Fruit fly (Drosophila melanogaster) whole organism, embryonic: ENCODE data around the gene sick.
A peak's percentile ranks its signal among the peaks of the same experiment; 100 is the strongest.

Experiments
- Asciz ChIP-seq: fragments of 200-800 bp; sonication (Bioruptor generic); optimal IDR thresholded peaks from 2 replicates; lab custom pipeline; 2017; ENCODE audit warnings: missing biosample characterization, mild to moderate bottlenecking, missing genetic modification characterization, missing genetic modification reagents
- B-H1 ChIP-seq: fragments of 200-800 bp; sonication (Bioruptor generic); IDR thresholded peaks from 3 replicates; pipeline ENCODE4 v1.3.6; 2022; ENCODE audit warnings: missing biosample characterization, missing genetic modification characterization
- CG10462 ChIP-seq: fragments of 200-800 bp; sonication (Bioruptor generic); optimal IDR thresholded peaks from 2 replicates; lab custom pipeline; 2016; ENCODE audit warnings: missing biosample characterization, missing genetic modification characterization
- CG11093 ChIP-seq: fragments of 200-800 bp; sonication (Bioruptor generic); IDR thresholded peaks from 3 replicates; pipeline ENCODE4 v1.3.6; 2022; ENCODE audit warnings: missing biosample characterization, missing genetic modification characterization
- CG11560 ChIP-seq: fragments of 200-800 bp; sonication (Bioruptor generic); IDR thresholded peaks from 3 replicates; pipeline ENCODE4 v1.3.6; 2022; ENCODE audit warnings: missing biosample characterization, missing genetic modification characterization
- CG11695 ChIP-seq: fragments of 200-800 bp; sonication (Bioruptor generic); IDR thresholded peaks from 3 replicates; pipeline ENCODE4 v1.3.6; 2022; ENCODE audit warnings: missing biosample characterization, missing genetic modification characterization
- CG13287 ChIP-seq: fragments of 200-800 bp; sonication (Bioruptor generic); IDR thresholded peaks from 2 replicates; pipeline ENCODE4 v1.3.6; 2022; ENCODE audit warnings: missing biosample characterization, missing genetic modification characterization; ENCODE audit not compliant: partially characterized antibody
- CG13894 ChIP-seq: fragments of 200-800 bp; sonication (Bioruptor generic); optimal IDR thresholded peaks from 3 replicates; lab custom pipeline; 2018; ENCODE audit warnings: missing biosample characterization, mild to moderate bottlenecking, missing genetic modification characterization, moderate library complexity
- CG14667 ChIP-seq: fragments of 200-800 bp; sonication (Bioruptor generic); IDR thresholded peaks from 2 replicates; pipeline ENCODE4 v1.3.6; 2022; ENCODE audit warnings: missing biosample characterization, missing genetic modification characterization
- CG15073 ChIP-seq: fragments of 200-800 bp; sonication (Bioruptor generic); optimal IDR thresholded peaks from 2 replicates; lab custom pipeline; 2016; ENCODE audit warnings: missing biosample characterization, missing genetic modification characterization
- CG15269 ChIP-seq: fragments of 200-800 bp; sonication (Bioruptor generic); optimal IDR thresholded peaks from 2 replicates; lab custom pipeline; 2018; ENCODE audit warnings: missing biosample characterization, mild to moderate bottlenecking, missing genetic modification characterization, moderate library complexity
- CG17186 ChIP-seq: fragments of 200-800 bp; sonication (Bioruptor generic); optimal IDR thresholded peaks from 3 replicates; lab custom pipeline; 2017; ENCODE audit warnings: missing biosample characterization, missing genetic modification reagents, missing genetic modification characterization
- CG2678 ChIP-seq: fragments of 200-800 bp; sonication (Bioruptor generic); optimal IDR thresholded peaks from 3 replicates; lab custom pipeline; 2019; ENCODE audit warnings: missing biosample characterization, mild to moderate bottlenecking, missing genetic modification characterization, moderate library complexity
- CG31224 ChIP-seq: fragments of 200-800 bp; sonication (Bioruptor generic); IDR thresholded peaks from 2 replicates; pipeline ENCODE4 v1.3.6; 2022; ENCODE audit warnings: missing biosample characterization, missing genetic modification characterization
- CG31388 ChIP-seq: fragments of 200-800 bp; sonication (Bioruptor generic); optimal IDR thresholded peaks from 2 replicates; lab custom pipeline; 2016; ENCODE audit warnings: missing biosample characterization, missing genetic modification characterization
- CG31441 ChIP-seq: fragments of 200-800 bp; sonication (Bioruptor generic); IDR thresholded peaks from 2 replicates; pipeline ENCODE4 v1.3.6; 2022; ENCODE audit warnings: missing biosample characterization, missing genetic modification characterization
- CG3847 ChIP-seq: fragments of 200-800 bp; sonication (Bioruptor generic); IDR thresholded peaks from 2 replicates; pipeline ENCODE4 v1.3.6; 2022; ENCODE audit warnings: missing biosample characterization, missing genetic modification characterization
- CG3995 ChIP-seq: fragments of 200-800 bp; sonication (Bioruptor generic); optimal IDR thresholded peaks from 3 replicates; lab custom pipeline; 2016; ENCODE audit warnings: missing biosample characterization, missing genetic modification characterization
- CG8281 ChIP-seq: fragments of 200-800 bp; sonication (Bioruptor generic); optimal IDR thresholded peaks from 2 replicates; lab custom pipeline; 2018; ENCODE audit warnings: missing biosample characterization, mild to moderate bottlenecking, missing genetic modification characterization, moderate library complexity
- CG8924 ChIP-seq: fragments of 200-800 bp; optimal IDR thresholded peaks from 3 replicates; lab custom pipeline; 2019; ENCODE audit warnings: missing biosample characterization, mild to moderate bottlenecking, missing genetic modification characterization, moderate library complexity
- CG9215 ChIP-seq: fragments of 200-800 bp; sonication (Bioruptor generic); IDR thresholded peaks from 2 replicates; pipeline ENCODE4 v1.3.6; 2022; ENCODE audit warnings: missing biosample characterization, missing genetic modification characterization
- CrebB ChIP-seq: fragments of 200-800 bp; sonication (Bioruptor generic); optimal IDR thresholded peaks from 3 replicates; lab custom pipeline; 2018; ENCODE audit warnings: missing biosample characterization, mild to moderate bottlenecking, missing genetic modification characterization
- Dek ChIP-seq: fragments of 200-800 bp; sonication (Bioruptor generic); optimal IDR thresholded peaks from 3 replicates; lab custom pipeline; 2019; ENCODE audit warnings: missing biosample characterization, mild to moderate bottlenecking, missing genetic modification characterization, moderate library complexity
- E2f1 ChIP-seq: fragments of 200-800 bp; sonication (Bioruptor generic); IDR thresholded peaks from 2 replicates; pipeline ENCODE4 v1.3.6; 2022; ENCODE audit warnings: missing biosample characterization, missing genetic modification characterization
- HHEX ChIP-seq: fragments of 200-800 bp; sonication (Bioruptor generic); optimal IDR thresholded peaks from 3 replicates; lab custom pipeline; 2017; ENCODE audit warnings: missing biosample characterization, mild to moderate bottlenecking, missing genetic modification characterization, missing genetic modification reagents
- Hand ChIP-seq: fragments of 200-800 bp; sonication (Bioruptor generic); optimal IDR thresholded peaks from 2 replicates; lab custom pipeline; 2017; ENCODE audit warnings: mild to moderate bottlenecking, missing biosample characterization, missing genetic modification reagents, missing genetic modification characterization
- Hsf ChIP-seq: fragments of 200-800 bp; sonication (Bioruptor generic); optimal IDR thresholded peaks from 3 replicates; lab custom pipeline; 2016; ENCODE audit warnings: missing biosample characterization, missing genetic modification characterization
- Lpt ChIP-seq: fragments of >200 bp; optimal IDR thresholded peaks from 2 replicates; lab custom pipeline; 2018; ENCODE audit warnings: missing biosample characterization, missing genetic modification characterization
- Max ChIP-seq: fragments of 200-800 bp; sonication (Bioruptor generic); optimal IDR thresholded peaks from 2 replicates; lab custom pipeline; 2016; ENCODE audit warnings: missing biosample characterization, mild to moderate bottlenecking, missing genetic modification characterization
- Myb ChIP-seq: fragments of 200-800 bp; sonication (Bioruptor generic); optimal IDR thresholded peaks from 2 replicates; lab custom pipeline; 2016; ENCODE audit warnings: missing biosample characterization, missing genetic modification characterization
- Poxn ChIP-seq: fragments of 200-800 bp; sonication (Bioruptor generic); IDR thresholded peaks from 2 replicates; pipeline ENCODE4 v1.3.6; 2022; ENCODE audit warnings: missing biosample characterization, missing genetic modification characterization
- Spps ChIP-seq: fragments of 200-800 bp; sonication (Bioruptor generic); optimal IDR thresholded peaks from 2 replicates; lab custom pipeline; 2018; ENCODE audit warnings: missing biosample characterization, mild to moderate bottlenecking, missing genetic modification characterization
- Trl ChIP-seq, 3 experiments: fragments of >200 bp in 2 of 3; fragments of 200-800 bp in 1 of 3; sonication (Bioruptor generic) in 1 of 3; optimal IDR thresholded peaks; 2 replicates in 1 of 3; 3 replicates in 2 of 3; lab custom pipeline; 2016 to 2017; ENCODE audit warnings: missing biosample characterization in 1 of 3, missing genetic modification characterization in 1 of 3
- Xrp1 ChIP-seq: fragments of 200-800 bp; sonication (Bioruptor generic); IDR thresholded peaks from 2 replicates; pipeline ENCODE4 v1.3.6; 2022; ENCODE audit warnings: missing biosample characterization, missing genetic modification characterization
- chif ChIP-seq, 2 experiments: fragments of 200-800 bp; sonication (Bioruptor generic); optimal IDR thresholded peaks; 3 replicates each; lab custom pipeline; 2016; ENCODE audit warnings: missing biosample characterization in 2 of 2, missing genetic modification characterization in 2 of 2
- chn ChIP-seq: fragments of 200-800 bp; sonication (Bioruptor generic); optimal IDR thresholded peaks from 2 replicates; lab custom pipeline; 2016; ENCODE audit warnings: missing biosample characterization, missing genetic modification characterization
- corto ChIP-seq: fragments of 200-800 bp; sonication (Bioruptor generic); optimal IDR thresholded peaks from 2 replicates; lab custom pipeline; 2016; ENCODE audit warnings: missing biosample characterization, mild to moderate bottlenecking, missing genetic modification characterization, moderate library complexity
- da ChIP-seq: fragments of 200-800 bp; sonication (Bioruptor generic); optimal IDR thresholded peaks from 2 replicates; lab custom pipeline; 2016; ENCODE audit warnings: missing biosample characterization, missing genetic modification characterization
- danr ChIP-seq: fragments of 200-800 bp; sonication (Bioruptor generic); IDR thresholded peaks from 2 replicates; pipeline ENCODE4 v1.3.6; 2022; ENCODE audit warnings: missing biosample characterization, missing genetic modification characterization
- ewg ChIP-seq: fragments of 200-800 bp; sonication (Bioruptor generic); optimal IDR thresholded peaks from 3 replicates; lab custom pipeline; 2017; ENCODE audit warnings: mild to moderate bottlenecking, missing biosample characterization, missing genetic modification reagents, missing genetic modification characterization
- fd102C ChIP-seq: fragments of 200-800 bp; sonication (Bioruptor generic); optimal IDR thresholded peaks from 2 replicates; lab custom pipeline; 2018; ENCODE audit warnings: missing biosample characterization, mild to moderate bottlenecking, missing genetic modification characterization, moderate library complexity
- h ChIP-seq: fragments of >200 bp; optimal IDR thresholded peaks from 2 replicates; lab custom pipeline; 2017
- her ChIP-seq: fragments of 200-800 bp; sonication (Bioruptor generic); optimal IDR thresholded peaks from 2 replicates; lab custom pipeline; 2016; ENCODE audit warnings: missing biosample characterization, missing genetic modification characterization
- mld ChIP-seq: fragments of 200-800 bp; sonication (Bioruptor generic); IDR thresholded peaks from 3 replicates; pipeline ENCODE4 v1.3.6; 2022; ENCODE audit warnings: missing biosample characterization, missing genetic modification characterization; ENCODE audit not compliant: partially characterized antibody
- org-1 ChIP-seq: fragments of 200-800 bp; sonication (Bioruptor generic); optimal IDR thresholded peaks from 2 replicates; lab custom pipeline; 2017; ENCODE audit warnings: missing biosample characterization, missing genetic modification characterization
- p53 ChIP-seq: fragments of 200-800 bp; sonication (Bioruptor generic); optimal IDR thresholded peaks from 2 replicates; lab custom pipeline; 2016; ENCODE audit warnings: missing biosample characterization, missing genetic modification characterization
- pum ChIP-seq: fragments of 200-800 bp; sonication (Bioruptor generic); optimal IDR thresholded peaks from 2 replicates; lab custom pipeline; 2016; ENCODE audit warnings: missing biosample characterization, missing genetic modification characterization
- repo ChIP-seq: fragments of 200-800 bp; sonication (Bioruptor generic); optimal IDR thresholded peaks from 2 replicates; lab custom pipeline; 2016; ENCODE audit warnings: missing biosample characterization, missing genetic modification characterization
- shn ChIP-seq: fragments of 200-800 bp; sonication (Bioruptor generic); optimal IDR thresholded peaks from 3 replicates; lab custom pipeline; 2016; ENCODE audit warnings: missing biosample characterization, missing genetic modification characterization
- sima ChIP-seq: fragments of 200-800 bp; sonication (Bioruptor generic); optimal IDR thresholded peaks from 2 replicates; lab custom pipeline; 2016; ENCODE audit warnings: missing biosample characterization, missing genetic modification characterization
- tgo ChIP-seq: fragments of 200-800 bp; sonication (Bioruptor generic); IDR thresholded peaks from 3 replicates; pipeline ENCODE4 v1.3.6; 2022; ENCODE audit warnings: missing biosample characterization, missing genetic modification characterization
- tx ChIP-seq: fragments of 200-800 bp; sonication (Bioruptor generic); optimal IDR thresholded peaks from 2 replicates; lab custom pipeline; 2016; ENCODE audit warnings: missing biosample characterization, missing genetic modification characterization

The sick gene

dm6 chr2L:19869937-19870336, 73.8 kb downstream of the sick start (continued):
- peak; percentile 69 for TF ChIP-seq CG31441 (GFP tag; lab: Robert Waterston, UW)
- peak; percentile 68 for TF ChIP-seq Hsf (GFP tag; lab: Kevin White, UChicago)
- TF ChIP-seq CG9215 (GFP tag; lab: Robert Waterston, UW), result peak; percentile 81
- TF ChIP-seq shn (GFP tag; lab: Kevin White, UChicago), result peak; percentile 22
- TF ChIP-seq CG13287 (GFP tag; lab: Robert Waterston, UW), result no peak
- peak; percentile 29 for TF ChIP-seq Asciz (GFP tag; lab: Kevin White, UChicago)
- no peak for TF ChIP-seq Hand
- peak; percentile 40 for TF ChIP-seq CG15269 (tag; lab: Kevin White, UChicago)
- peak; percentile 68; the same call in 1 of the 3 replicates for TF ChIP-seq CG11695 (GFP tag; lab: Robert Waterston, UW)
- TF ChIP-seq ewg, result peak; percentile 22
- TF ChIP-seq mld, result no peak
- no peak for TF ChIP-seq Trl (optimal IDR thresholded peaks at IDR 0.05; lab: Kevin White, UChicago)
- TF ChIP-seq Trl (GFP tag; optimal IDR thresholded peaks at IDR 0.05; lab: Kevin White, UChicago), result peak; percentile 76
- TF ChIP-seq CG8281 (tag; lab: Kevin White, UChicago), result no peak
- no peak for TF ChIP-seq Poxn (GFP tag; lab: Robert Waterston, UW)
- peak; percentile 31 for TF ChIP-seq org-1
- no peak for TF ChIP-seq Dek (tag; lab: Kevin White, UChicago)
- no peak for TF ChIP-seq h (lab: Kevin White, UChicago)
- TF ChIP-seq her, result peak; percentile 34
- TF ChIP-seq Myb (GFP tag; lab: Kevin White, UChicago), result peak; percentile 38
- TF ChIP-seq CG3995 (GFP tag; lab: Kevin White, UChicago), result peak; percentile 21
- no peak for TF ChIP-seq Lpt (GFP tag; lab: Kevin White, UChicago)
- peak; percentile 81 for TF ChIP-seq E2f1
- no peak for TF ChIP-seq CG31388 (GFP tag; lab: Kevin White, UChicago)
- no peak for TF ChIP-seq corto (GFP tag; lab: Kevin White, UChicago)
- TF ChIP-seq tx (GFP tag; lab: Kevin White, UChicago), result peak; percentile 43
- peak; percentile 75 for TF ChIP-seq B-H1 (GFP tag; lab: Robert Waterston, UW)
- peak; percentile 66 for TF ChIP-seq CG2678 (tag; lab: Kevin White, UChicago)
- TF ChIP-seq CG15073 (GFP tag; lab: Kevin White, UChicago), result no peak
- no peak for TF ChIP-seq p53 (GFP tag; lab: Kevin White, UChicago)
- TF ChIP-seq CG11560 (tag; lab: Robert Waterston, UW), result peak; percentile 70
- peak; percentile 35 for TF ChIP-seq CG10462
- TF ChIP-seq chn (GFP tag; lab: Kevin White, UChicago), result peak; percentile 61
- TF ChIP-seq Xrp1, result peak; percentile 93
- peak; percentile 39 for TF ChIP-seq CG8924 (tag; lab: Kevin White, UChicago)
- peak; percentile 83 for TF ChIP-seq tgo (GFP tag; lab: Robert Waterston, UW)
- TF ChIP-seq repo, result peak; percentile 63
- no peak for TF ChIP-seq CrebB (tag; lab: Kevin White, UChicago)
- TF ChIP-seq sima (GFP tag; lab: Kevin White, UChicago), result peak; percentile 33
- TF ChIP-seq danr (GFP tag; lab: Robert Waterston, UW), result peak; percentile 54
- TF ChIP-seq CG13894 (tag; lab: Kevin White, UChicago), result peak; percentile 16
- peak; percentile 72 for TF ChIP-seq pum (GFP tag; lab: Kevin White, UChicago)
- peak; percentile 67 to 73 for TF ChIP-seq chif (GFP tag; optimal IDR thresholded peaks at IDR 0.05; lab: Kevin White, UChicago)
- no peak for TF ChIP-seq Max
- peak; percentile 83 for TF ChIP-seq CG14667 (GFP tag; lab: Robert Waterston, UW)
- peak; percentile 67 for TF ChIP-seq HHEX (GFP tag; lab: Kevin White, UChicago)
- TF ChIP-seq CG3847 (GFP tag; lab: Robert Waterston, UW), result peak; percentile 75
- TF ChIP-seq CG31224 (GFP tag; lab: Robert Waterston, UW), result peak; percentile 75
- peak; percentile 51 for TF ChIP-seq Spps (tag; lab: Kevin White, UChicago)
- TF ChIP-seq CG11093 (GFP tag; lab: Robert Waterston, UW), result peak; percentile 75; the same call in 2 of the 3 replicates
- no peak for TF ChIP-seq CG17186 (GFP tag; lab: Kevin White, UChicago)
- TF ChIP-seq da, result no peak
- TF ChIP-seq fd102C (GFP tag; lab: Kevin White, UChicago), result peak; percentile 23
